Fruit fly (Drosophila melanogaster) whole organism, wandering third instar larva: ENCODE measurements around the gene Nf1.

Experiments used
- CG32264 ChIP-seq: fragments of 200-800 bp; sonication (Bioruptor generic); optimal IDR thresholded peaks from 2 replicates; lab custom pipeline; 2016; ENCODE audit warnings: missing biosample characterization, missing genetic modification characterization
- CG9705 ChIP-seq: fragments of 200-800 bp; sonication (Bioruptor generic); optimal IDR thresholded peaks from 2 replicates; lab custom pipeline; 2018; ENCODE audit warnings: missing biosample characterization, mild to moderate bottlenecking, missing genetic modification characterization
- CrebA ChIP-seq: fragments of 200-800 bp; sonication (Bioruptor generic); optimal IDR thresholded peaks from 2 replicates; lab custom pipeline; 2016; ENCODE audit warnings: missing biosample characterization, mild to moderate bottlenecking, missing genetic modification characterization, borderline replicate concordance
- Dfd ChIP-seq: fragments of >200 bp; optimal IDR thresholded peaks from 2 replicates; lab custom pipeline; 2017; ENCODE audit warnings: missing biosample characterization, missing genetic modification characterization
- Dif ChIP-seq: fragments of 200-275, 200-300 bp; sonication (Bioruptor generic); optimal IDR thresholded peaks from 2 replicates; lab custom pipeline; 2018; ENCODE audit warnings: missing biosample characterization, missing genetic modification characterization; ENCODE audit not compliant: partially characterized antibody
- GATAd ChIP-seq: sonication (Bioruptor generic); optimal IDR thresholded peaks from 2 replicates; lab custom pipeline; 2016; ENCODE audit warnings: missing biosample characterization, missing genetic modification characterization
- HLH106 ChIP-seq: fragments of 200-800 bp; optimal IDR thresholded peaks from 3 replicates; lab custom pipeline; 2019; ENCODE audit warnings: missing biosample characterization, mild to moderate bottlenecking, missing genetic modification characterization, moderate library complexity
- Hnf4 ChIP-seq: fragments of 200-800 bp; sonication (Bioruptor generic); optimal IDR thresholded peaks from 2 replicates; lab custom pipeline; 2016; ENCODE audit warnings: missing biosample characterization, mild to moderate bottlenecking, missing genetic modification characterization
- Hr83 ChIP-seq: fragments of 200-300 bp; sonication (Bioruptor generic); optimal IDR thresholded peaks from 2 replicates; lab custom pipeline; 2016; ENCODE audit warnings: missing biosample characterization, mild to moderate bottlenecking, missing genetic modification characterization, moderate library complexity; ENCODE audit not compliant: poor library complexity, severe bottlenecking
- Jra ChIP-seq: sonication (Bioruptor generic); optimal IDR thresholded peaks from 2 replicates; lab custom pipeline; 2016; ENCODE audit warnings: missing biosample characterization, missing genetic modification characterization
- Mio ChIP-seq: sonication (Bioruptor generic); optimal IDR thresholded peaks from 2 replicates; lab custom pipeline; 2016; ENCODE audit warnings: missing biosample characterization, missing genetic modification characterization
- Myc ChIP-seq: fragments of >200 bp; optimal IDR thresholded peaks from 2 replicates; lab custom pipeline; 2017
- OdsH ChIP-seq: fragments of 200-800 bp; sonication (Bioruptor generic); optimal IDR thresholded peaks from 2 replicates; lab custom pipeline; 2016; ENCODE audit warnings: missing biosample characterization, mild to moderate bottlenecking, missing genetic modification characterization
- Rel ChIP-seq, 2 experiments: fragments of 200-800 bp; sonication (Bioruptor generic) in 1 of 2; optimal IDR thresholded peaks; 2 replicates in 1 of 2; 3 replicates in 1 of 2; lab custom pipeline; 2016 to 2019; ENCODE audit warnings: mild to moderate bottlenecking in 2 of 2, missing biosample characterization in 2 of 2, missing genetic modification characterization in 2 of 2, moderate library complexity in 1 of 2
- Sp1 ChIP-seq: fragments of 200-800 bp; sonication (Bioruptor generic); optimal IDR thresholded peaks from 3 replicates; lab custom pipeline; 2019; ENCODE audit warnings: missing biosample characterization, mild to moderate bottlenecking, missing genetic modification characterization, moderate library complexity
- Vsx2 ChIP-seq: fragments of 200-300, 225-300 bp; sonication (Bioruptor generic); optimal IDR thresholded peaks from 2 replicates; lab custom pipeline; 2018; ENCODE audit warnings: missing biosample characterization, missing genetic modification characterization; ENCODE audit not compliant: partially characterized antibody
- br ChIP-seq: fragments of 200-800 bp; sonication (Bioruptor generic); optimal IDR thresholded peaks from 2 replicates; lab custom pipeline; 2016; ENCODE audit warnings: missing biosample characterization, missing genetic modification characterization
- brk ChIP-seq: fragments of 200-800 bp; sonication (Bioruptor generic); optimal IDR thresholded peaks from 2 replicates; lab custom pipeline; 2016; ENCODE audit warnings: missing biosample characterization, mild to moderate bottlenecking, missing genetic modification characterization
- dl ChIP-seq, 2 experiments: fragments of 175-275, 200-275 bp in 1 of 2; fragments of 200-275 bp in 1 of 2; sonication (Bioruptor generic); optimal IDR thresholded peaks; lab custom pipeline; 2018; ENCODE audit warnings: mild to moderate bottlenecking in 2 of 2, missing biosample characterization in 2 of 2, missing genetic modification characterization in 2 of 2, moderate library complexity in 2 of 2; ENCODE audit not compliant: partially characterized antibody in 2 of 2, insufficient read depth in 1 of 2
- dmrt93B ChIP-seq: fragments of 200-800 bp; sonication (Bioruptor generic); optimal IDR thresholded peaks from 2 replicates; lab custom pipeline; 2018; ENCODE audit warnings: missing biosample characterization, mild to moderate bottlenecking, missing genetic modification characterization
- dsf ChIP-seq: sonication (Bioruptor generic); optimal IDR thresholded peaks from 2 replicates; lab custom pipeline; 2016; ENCODE audit warnings: missing biosample characterization, missing genetic modification characterization, borderline replicate concordance
- ey ChIP-seq: fragments of 200-800 bp; sonication (Bioruptor generic); optimal IDR thresholded peaks from 2 replicates; lab custom pipeline; 2016; ENCODE audit warnings: missing biosample characterization, missing genetic modification characterization
- foxo ChIP-seq, 2 experiments: fragments of 200-800 bp; sonication (Bioruptor generic); optimal IDR thresholded peaks; 2 replicates in 1 of 2; 3 replicates in 1 of 2; lab custom pipeline; 2016 to 2017; ENCODE audit warnings: missing biosample characterization in 2 of 2, missing genetic modification characterization in 2 of 2
- fru ChIP-seq: fragments of 200-800 bp; sonication (Bioruptor generic); optimal IDR thresholded peaks from 3 replicates; lab custom pipeline; 2016; ENCODE audit warnings: missing biosample characterization, mild to moderate bottlenecking, missing genetic modification characterization
- h ChIP-seq: fragments of 200-800 bp; sonication (Bioruptor generic); optimal IDR thresholded peaks from 3 replicates; lab custom pipeline; 2016; ENCODE audit warnings: missing biosample characterization, mild to moderate bottlenecking, missing genetic modification characterization
- jim ChIP-seq: fragments of 175-275, 200-325 bp; sonication (Bioruptor generic); optimal IDR thresholded peaks from 2 replicates; lab custom pipeline; 2016; ENCODE audit warnings: missing biosample characterization, mild to moderate bottlenecking, missing genetic modification characterization
- lola ChIP-seq: fragments of >200 bp; optimal IDR thresholded peaks from 2 replicates; lab custom pipeline; 2017; ENCODE audit warnings: missing biosample characterization, missing genetic modification characterization
- pan ChIP-seq: fragments of >200 bp; optimal IDR thresholded peaks from 2 replicates; lab custom pipeline; 2017
- psq ChIP-seq: fragments of 200-800 bp; sonication (Bioruptor generic); optimal IDR thresholded peaks from 3 replicates; lab custom pipeline; 2017; ENCODE audit warnings: missing biosample characterization, mild to moderate bottlenecking, missing genetic modification characterization, moderate library complexity
- rgr ChIP-seq: fragments of 200-800 bp; sonication (Bioruptor generic); optimal IDR thresholded peaks from 3 replicates; lab custom pipeline; 2016; ENCODE audit warnings: missing biosample characterization, mild to moderate bottlenecking, missing genetic modification characterization
- sage ChIP-seq: fragments of 200-800 bp; sonication (Bioruptor generic); optimal IDR thresholded peaks from 2 replicates; lab custom pipeline; 2016; ENCODE audit warnings: missing biosample characterization, mild to moderate bottlenecking, missing genetic modification characterization
- sv ChIP-seq: fragments of 200-800 bp; sonication (Bioruptor generic); optimal IDR thresholded peaks from 3 replicates; lab custom pipeline; 2016; ENCODE audit warnings: missing biosample characterization, missing genetic modification characterization
- tai ChIP-seq: sonication (Bioruptor generic); optimal IDR thresholded peaks from 2 replicates; lab custom pipeline; 2016; ENCODE audit warnings: missing biosample characterization, missing genetic modification characterization
- woc ChIP-seq: sonication (Bioruptor generic); optimal IDR thresholded peaks from 2 replicates; lab custom pipeline; 2016; ENCODE audit warnings: missing biosample characterization, mild to moderate bottlenecking, missing genetic modification characterization

Gene Nf1

DNA sequence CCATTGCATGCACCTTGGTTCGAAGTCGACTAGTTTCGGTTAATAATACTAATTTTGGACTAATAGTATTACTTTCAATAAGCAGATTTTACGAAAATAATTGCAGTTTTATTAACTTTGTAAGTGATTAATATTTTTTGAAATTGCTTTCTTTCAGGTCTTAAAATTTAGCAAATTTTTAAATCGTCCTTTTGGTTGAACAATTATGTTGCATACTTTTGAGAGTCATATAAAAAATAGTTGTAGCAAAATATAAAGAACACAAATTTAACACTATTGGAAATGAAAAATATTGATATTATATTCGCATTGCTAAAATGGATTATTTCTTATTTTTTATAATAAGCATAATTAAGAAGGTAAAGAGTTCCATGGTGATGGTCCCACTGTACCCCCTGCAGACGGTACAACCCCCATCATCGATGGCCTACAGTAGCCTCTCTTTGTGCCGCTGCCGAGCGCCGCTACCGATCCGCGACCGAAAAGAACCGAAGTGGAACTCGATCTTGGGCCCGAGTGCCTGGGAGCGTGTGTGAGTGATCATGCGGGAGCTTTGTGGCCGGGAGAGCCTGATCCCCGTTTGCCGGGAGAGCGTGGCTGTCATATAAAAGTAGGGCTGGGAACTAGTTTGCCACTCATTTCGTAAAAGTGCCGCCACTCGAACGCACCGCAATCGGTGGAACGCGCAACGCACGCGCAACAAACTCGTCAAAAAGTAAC lies 38.5 kb downstream of the Nf1 start:
- TF ChIP-seq tai (no peak), fru (GFP tag; lab: Kevin White, UChicago) (peak; percentile 89), CG9705 (GFP tag; lab: Kevin White, UChicago) (peak; percentile 86), foxo (GFP tag; optimal IDR thresholded peaks at IDR 0.05; lab: Kevin White, UChicago) (peak in 1 of 2 experiments; percentile 91), dmrt93B (GFP tag; lab: Kevin White, UChicago) (peak; percentile 93), pan (lab: Kevin White, UChicago) (no peak), Hr83 (no peak), rgr (GFP tag; lab: Kevin White, UChicago) (peak; percentile 87), Jra (no peak), brk (peak; percentile 53), sage (no peak), Hnf4 (GFP tag; lab: Kevin White, UChicago) (peak; percentile 54), Sp1 (peak; percentile 94), GATAd (GFP tag; lab: Kevin White, UChicago) (no peak), Rel (GFP tag; optimal IDR thresholded peaks at IDR 0.05; lab: Kevin White, UChicago) (no peak), Rel (tag; optimal IDR thresholded peaks at IDR 0.05; lab: Kevin White, UChicago) (peak; percentile 19), woc (GFP tag; lab: Kevin White, UChicago) (peak; percentile 94), psq (GFP tag; lab: Kevin White, UChicago) (peak; percentile 88), br (GFP tag; lab: Kevin White, UChicago) (peak; percentile 71), dsf (GFP tag; lab: Kevin White, UChicago) (no peak), ey (GFP tag; lab: Kevin White, UChicago) (peak; percentile 88), sv (GFP tag; lab: Kevin White, UChicago) (peak; percentile 78), Dfd (no peak), HLH106 (tag; lab: Kevin White, UChicago) (peak; percentile 95), Vsx2 (peak; percentile 74), Dif (peak; percentile 75), OdsH (GFP tag; lab: Kevin White, UChicago) (peak; percentile 89), h (peak; percentile 85), CrebA (GFP tag; lab: Kevin White, UChicago) (no peak), dl (GFP tag; optimal IDR thresholded peaks at IDR 0.05; lab: Kevin White, UChicago; ENCODE audit: insufficient read depth in 1 of 2, partially characterized antibody in 2 of 2) (peak in 1 of 2 experiments; percentile 65), CG32264 (GFP tag; lab: Kevin White, UChicago) (no peak), jim (no peak), lola (GFP tag; lab: Kevin White, UChicago) (no peak)

DNA sequence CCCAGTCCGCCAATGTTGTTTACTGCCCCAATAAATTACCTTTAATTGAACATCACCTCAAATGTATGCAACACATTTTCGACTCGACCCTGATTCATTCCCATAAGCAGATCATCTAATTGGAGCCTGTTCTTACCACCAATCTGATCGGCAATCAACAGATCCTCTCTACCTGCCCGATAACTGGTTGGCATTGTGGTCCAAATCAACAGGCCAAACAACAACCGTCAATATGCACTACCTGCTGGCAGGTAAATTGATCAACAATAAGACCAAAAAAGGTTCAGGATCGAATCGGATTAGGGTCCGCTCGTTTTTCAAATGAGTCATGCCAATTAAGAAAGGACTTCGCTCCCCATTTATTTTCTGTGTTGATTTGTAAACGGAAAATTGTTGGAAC lies 40.4 kb downstream of the Nf1 start:
- no peak for TF ChIP-seq jim
- TF ChIP-seq HLH106 (tag; lab: Kevin White, UChicago) = no peak
- TF ChIP-seq Myc = no peak
- no peak for TF ChIP-seq OdsH (GFP tag; lab: Kevin White, UChicago)
- TF ChIP-seq fru (GFP tag; lab: Kevin White, UChicago) = no peak
- TF ChIP-seq, all 38 proteins: peak for 0

DNA sequence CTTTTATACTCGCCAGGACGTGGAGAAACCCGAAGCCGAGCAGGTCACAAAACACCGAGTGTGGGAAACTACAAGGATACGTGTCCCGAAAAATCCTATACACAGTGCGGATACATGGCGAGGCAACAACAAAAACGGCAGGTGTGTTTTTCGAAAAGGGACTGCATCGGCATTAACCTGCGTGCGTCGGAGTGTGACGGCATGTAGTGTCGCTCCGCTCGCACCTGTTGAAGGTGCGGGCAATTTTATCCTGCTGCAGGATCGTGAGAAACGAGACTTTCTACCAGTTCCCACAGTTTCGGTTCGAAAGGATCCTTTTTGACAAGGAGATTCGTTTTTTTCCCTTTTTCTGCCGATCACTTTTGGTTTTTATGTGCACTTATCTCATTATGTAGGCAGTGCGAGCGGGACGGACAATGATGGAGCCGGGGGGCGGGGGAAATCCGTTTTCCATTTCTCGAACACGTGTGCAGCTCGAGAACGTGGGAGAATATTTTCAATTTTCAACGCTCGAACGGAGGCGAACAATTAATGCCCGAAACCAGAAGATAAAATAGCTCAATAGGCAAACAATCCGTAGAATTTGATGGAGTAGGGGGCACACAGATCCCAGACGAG lies 41.9 kb downstream of the Nf1 start:
- no peak for TF ChIP-seq Hr83
- no peak for TF ChIP-seq woc (GFP tag; lab: Kevin White, UChicago)
- TF ChIP-seq pan (lab: Kevin White, UChicago) = no peak
- TF ChIP-seq jim = no peak
- no peak for TF ChIP-seq tai
- no peak for TF ChIP-seq CG9705 (GFP tag; lab: Kevin White, UChicago)
- no peak for TF ChIP-seq CG32264 (GFP tag; lab: Kevin White, UChicago)
- no peak for TF ChIP-seq brk
- TF ChIP-seq br (GFP tag; lab: Kevin White, UChicago) = no peak
- no peak for TF ChIP-seq GATAd (GFP tag; lab: Kevin White, UChicago)
- TF ChIP-seq Mio = no peak
